Worm (Caenorhabditis elegans): Measurements from ENCODE around the gene mps-4.

ce11 chrIII:8262599-8262998, 9.0 kb downstream of the mps-4 start:
- TF ChIP-seq pha-4 (tag; optimal IDR thresholded peaks at IDR 0.05) (no peak), elt-1 (tag; optimal IDR thresholded peaks at IDR 0.05; ENCODE audit: borderline replicate concordance, insufficient read depth) (no peak)
